Fruit fly (Drosophila melanogaster): ENCODE measurements around the gene dome.

DNA sequence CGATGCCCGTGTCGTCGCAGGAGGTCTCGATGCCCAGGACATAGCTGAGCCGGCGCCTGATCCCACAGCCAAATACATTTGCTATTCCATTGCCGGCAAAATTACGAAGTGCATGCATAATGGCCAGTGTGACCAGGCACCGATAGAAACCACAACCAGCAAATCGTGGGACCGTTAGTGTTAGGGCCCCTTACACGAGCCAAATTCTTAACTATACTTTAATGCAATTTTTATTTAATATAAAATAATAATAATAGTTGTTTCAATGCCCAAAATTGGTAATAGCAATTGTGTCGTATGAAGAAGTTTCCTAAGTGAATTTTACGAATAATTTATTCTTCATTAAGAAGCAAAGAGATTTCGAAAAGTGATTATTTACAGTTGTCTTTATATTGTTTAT is 18.3 kb upstream of the dome start, which contains the start of gene Tcs4:
- no peak for TF ChIP-seq EcR (GFP tag; optimal IDR thresholded peaks at IDR 0.05)
- no peak for TF ChIP-seq pan (optimal IDR thresholded peaks at IDR 0.05)
- no peak for TF ChIP-seq Dll (optimal IDR thresholded peaks at IDR 0.05)
- no peak for TF ChIP-seq psq (optimal IDR thresholded peaks at IDR 0.05)
- TF ChIP-seq CG8478 (optimal IDR thresholded peaks at IDR 0.05) = no peak

Measured in whole organism.